Worm (Caenorhabditis elegans) whole organism, L1 larva: Measurements from ENCODE around the gene str-10.

Experiments
- Y116A8C.19 ChIP-seq: sonication (generic microtip); optimal IDR thresholded peaks from 2 replicates; lab custom pipeline; 2016; ENCODE audit warnings: missing compliant biosample characterization, missing genetic modification characterization, borderline replicate concordance
- aly-2 ChIP-seq: fragments of 150-350 bp; optimal IDR thresholded peaks from 2 replicates; lab custom pipeline; 2014; ENCODE audit warnings: missing biosample characterization, missing genetic modification characterization
- ama-1 ChIP-seq: fragments of 150-350 bp; optimal IDR thresholded peaks from 2 replicates; lab custom pipeline; 2014
- ceh-63 ChIP-seq: fragments of 200-800 bp; sonication (Bioruptor generic); optimal IDR thresholded peaks from 2 replicates; lab custom pipeline; 2018; ENCODE audit warnings: mild to moderate bottlenecking, missing genetic modification characterization, missing compliant biosample characterization
- ceh-8 ChIP-seq: fragments of 200-800 bp; sonication (Bioruptor generic); optimal IDR thresholded peaks from 2 replicates; lab custom pipeline; 2018; ENCODE audit warnings: mild to moderate bottlenecking, missing genetic modification characterization, moderate library complexity, missing compliant biosample characterization
- ceh-82 ChIP-seq, 3 experiments: fragments of 150-350 bp in 1 of 3; sonication (generic microtip) in 2 of 3; optimal IDR thresholded peaks; 2 replicates each; lab custom pipeline; 2014 to 2017; ENCODE audit warnings: missing biosample characterization in 3 of 3, missing genetic modification characterization in 3 of 3
- dpl-1 ChIP-seq, 3 experiments: fragments of 150-350 bp in 2 of 3; sonication (generic microtip) in 1 of 3; optimal IDR thresholded peaks; 2 replicates each; lab custom pipeline; 2014 to 2017; ENCODE audit warnings: missing biosample characterization in 3 of 3, missing genetic modification characterization in 3 of 3, missing genetic modification reagents in 3 of 3
- dsc-1 ChIP-seq: sonication (generic microtip); optimal IDR thresholded peaks from 2 replicates; lab custom pipeline; 2016; ENCODE audit warnings: mild to moderate bottlenecking, missing genetic modification characterization, missing compliant biosample characterization
- efl-1 ChIP-seq, 4 experiments: fragments of 150-350 bp; optimal IDR thresholded peaks in 3 of 4; peaks in 1 of 4; 1 replicate in 1 of 4; 2 replicates in 3 of 4; lab custom pipeline; 2014; ENCODE audit warnings: missing biosample characterization in 2 of 4, missing genetic modification characterization in 2 of 4, missing genetic modification reagents in 2 of 4
- elt-2 ChIP-seq: sonication (generic microtip); optimal IDR thresholded peaks from 2 replicates; lab custom pipeline; 2016; ENCODE audit warnings: missing genetic modification characterization, mild to moderate bottlenecking, inconsistent platforms, missing compliant biosample characterization, missing genetic modification reagents
- elt-3 ChIP-seq, 6 experiments: fragments of 150-350 bp in 1 of 6; sonication (generic microtip); optimal IDR thresholded peaks; 2 replicates each; lab custom pipeline; 2017 to 2018; ENCODE audit warnings: missing biosample characterization in 6 of 6, missing genetic modification characterization in 6 of 6, inconsistent platforms in 1 of 6
- fkh-10 ChIP-seq: sonication (generic microtip); optimal IDR thresholded peaks from 2 replicates; lab custom pipeline; 2017; ENCODE audit warnings: missing biosample characterization, missing genetic modification reagents, missing genetic modification characterization
- fkh-8 ChIP-seq: sonication (generic microtip); optimal IDR thresholded peaks from 2 replicates; lab custom pipeline; 2016; ENCODE audit warnings: mild to moderate bottlenecking, missing genetic modification characterization, missing compliant biosample characterization
- hlh-17 ChIP-seq: fragments of 200-800 bp; sonication (Bioruptor generic); optimal IDR thresholded peaks from 2 replicates; lab custom pipeline; 2018; ENCODE audit warnings: missing genetic modification characterization, mild to moderate bottlenecking, missing compliant biosample characterization, moderate library complexity, borderline replicate concordance
- hpl-2 ChIP-seq: fragments of 150-350 bp; optimal IDR thresholded peaks from 2 replicates; lab custom pipeline; 2014; ENCODE audit warnings: missing biosample characterization, missing genetic modification reagents, missing genetic modification characterization
- irx-1 ChIP-seq: sonication (generic microtip); optimal IDR thresholded peaks from 2 replicates; lab custom pipeline; 2016; ENCODE audit warnings: missing genetic modification characterization, missing compliant biosample characterization
- lin-14 ChIP-seq: fragments of 200-800 bp; sonication (Bioruptor generic); optimal IDR thresholded peaks from 2 replicates; lab custom pipeline; 2018; ENCODE audit warnings: mild to moderate bottlenecking, missing genetic modification characterization, moderate library complexity, missing compliant biosample characterization
- lin-15B ChIP-seq: fragments of 150-350 bp; sonication (generic microtip); optimal IDR thresholded peaks from 3 replicates; lab custom pipeline; 2014; ENCODE audit warnings: missing biosample characterization, missing genetic modification characterization
- lin-39 ChIP-seq: fragments of 150-350 bp; optimal IDR thresholded peaks from 2 replicates; lab custom pipeline; 2014; ENCODE audit warnings: missing biosample characterization, missing genetic modification reagents, missing genetic modification characterization
- mab-9 ChIP-seq: fragments of 200-800 bp; sonication (Bioruptor generic); IDR thresholded peaks from 2 replicates; pipeline ENCODE4 v1.3.6; 2022; ENCODE audit warnings: missing genetic modification reagents, missing genetic modification characterization, missing compliant biosample characterization
- mef-2 ChIP-seq: fragments of 150-350 bp; optimal IDR thresholded peaks from 2 replicates; lab custom pipeline; 2014; ENCODE audit warnings: missing biosample characterization, missing genetic modification characterization
- mep-1 ChIP-seq: fragments of 150-350 bp; optimal IDR thresholded peaks from 2 replicates; lab custom pipeline; 2014; ENCODE audit warnings: missing biosample characterization, missing genetic modification characterization
- nhr-11 ChIP-seq: fragments of 150-350 bp; optimal IDR thresholded peaks from 2 replicates; lab custom pipeline; 2014; ENCODE audit warnings: missing biosample characterization, missing genetic modification characterization
- nhr-19 ChIP-seq: fragments of 200-800 bp; sonication (Bioruptor generic); conservative IDR thresholded peaks from 2 replicates; pipeline ENCODE4 v1.3.6; 2022; ENCODE audit warnings: missing genetic modification characterization, missing compliant biosample characterization
- nhr-20 ChIP-seq: sonication (generic microtip); optimal IDR thresholded peaks from 2 replicates; lab custom pipeline; 2016; ENCODE audit warnings: mild to moderate bottlenecking, missing genetic modification characterization, missing compliant biosample characterization
- nhr-28 ChIP-seq: fragments of 150-350 bp; optimal IDR thresholded peaks from 2 replicates; lab custom pipeline; 2014; ENCODE audit warnings: missing biosample characterization, missing genetic modification characterization
- nhr-47 ChIP-seq: sonication (generic microtip); optimal IDR thresholded peaks from 2 replicates; lab custom pipeline; 2016; ENCODE audit warnings: mild to moderate bottlenecking, missing genetic modification characterization, moderate library complexity, missing compliant biosample characterization
- nhr-76 ChIP-seq: sonication (generic microtip); optimal IDR thresholded peaks from 2 replicates; lab custom pipeline; 2017; ENCODE audit warnings: missing biosample characterization, missing genetic modification characterization
- nhr-90 ChIP-seq: sonication (generic microtip); optimal IDR thresholded peaks from 2 replicates; lab custom pipeline; 2016; ENCODE audit warnings: mild to moderate bottlenecking, missing genetic modification characterization, missing compliant biosample characterization; ENCODE audit not compliant: poor library complexity
- pag-3 ChIP-seq: sonication (generic microtip); optimal IDR thresholded peaks from 2 replicates; lab custom pipeline; 2017; ENCODE audit warnings: missing genetic modification characterization, mild to moderate bottlenecking, missing compliant biosample characterization, antibody characterized with exemption, borderline replicate concordance; ENCODE audit not compliant: insufficient read depth
- skn-1 ChIP-seq: fragments of 150-350 bp; optimal IDR thresholded peaks from 2 replicates; lab custom pipeline; 2014; ENCODE audit warnings: missing biosample characterization, missing genetic modification characterization
- snpc-4 ChIP-seq: fragments of 150-350 bp; optimal IDR thresholded peaks from 2 replicates; lab custom pipeline; 2014; ENCODE audit warnings: missing biosample characterization, missing genetic modification characterization
- snu-23 ChIP-seq: sonication (generic microtip); optimal IDR thresholded peaks from 2 replicates; lab custom pipeline; 2016; ENCODE audit warnings: missing genetic modification characterization, missing compliant biosample characterization
- sox-4 ChIP-seq: sonication (generic microtip); optimal IDR thresholded peaks from 2 replicates; lab custom pipeline; 2016; ENCODE audit warnings: missing genetic modification characterization, missing compliant biosample characterization
- sptf-1 ChIP-seq: fragments of 150-350 bp; optimal IDR thresholded peaks from 2 replicates; lab custom pipeline; 2014; ENCODE audit warnings: missing biosample characterization, missing genetic modification characterization
- sup-37 ChIP-seq: fragments of 200-800 bp; sonication (Bioruptor generic); optimal IDR thresholded peaks from 2 replicates; lab custom pipeline; 2018; ENCODE audit warnings: mild to moderate bottlenecking, missing genetic modification characterization, missing compliant biosample characterization
- swsn-7 ChIP-seq: sonication (generic microtip); optimal IDR thresholded peaks from 2 replicates; lab custom pipeline; 2016; ENCODE audit warnings: missing genetic modification characterization, missing compliant biosample characterization
- tbx-2 ChIP-seq: sonication (generic microtip); optimal IDR thresholded peaks from 2 replicates; lab custom pipeline; 2016; ENCODE audit warnings: missing genetic modification characterization, missing compliant biosample characterization
- tlp-1 ChIP-seq: fragments of 150-350 bp; optimal IDR thresholded peaks from 2 replicates; lab custom pipeline; 2014; ENCODE audit warnings: missing biosample characterization, missing genetic modification characterization
- unc-30 ChIP-seq: sonication (generic microtip); optimal IDR thresholded peaks from 2 replicates; lab custom pipeline; 2017; ENCODE audit warnings: missing biosample characterization, missing genetic modification characterization
- unc-62 ChIP-seq: fragments of 150-350 bp; optimal IDR thresholded peaks from 2 replicates; lab custom pipeline; 2014; ENCODE audit warnings: missing biosample characterization, missing genetic modification reagents, missing genetic modification characterization
- unc-86 ChIP-seq: sonication (generic microtip); optimal IDR thresholded peaks from 2 replicates; lab custom pipeline; 2016; ENCODE audit warnings: missing genetic modification characterization, missing compliant biosample characterization
- unc-98 ChIP-seq: fragments of 200-800 bp; sonication (Bioruptor generic); IDR thresholded peaks from 2 replicates; pipeline ENCODE4 v1.3.6; 2022; ENCODE audit warnings: missing genetic modification characterization, missing compliant biosample characterization
- xbp-1 ChIP-seq: sonication (generic microtip); optimal IDR thresholded peaks from 2 replicates; lab custom pipeline; 2016; ENCODE audit warnings: missing genetic modification characterization, missing compliant biosample characterization
- zag-1 ChIP-seq: fragments of 150-350 bp; optimal IDR thresholded peaks from 2 replicates; lab custom pipeline; 2014; ENCODE audit warnings: missing biosample characterization, missing genetic modification characterization
- ztf-4 ChIP-seq: fragments of 150-350 bp; optimal IDR thresholded peaks from 2 replicates; lab custom pipeline; 2014; ENCODE audit warnings: missing biosample characterization, missing genetic modification characterization

Gene str-10

ce11 chrX:13082326-13082725, at the start of gene str-10:
str-10 (plus strand) TSS chrX:13082626.
- TF ChIP-seq zag-1 (tag; lab: Kevin White, UChicago), result no peak
- TF ChIP-seq efl-1 (optimal IDR thresholded peaks at IDR 0.05; lab: Kevin White, UChicago), result no peak
- TF ChIP-seq efl-1 (GFP tag; optimal IDR thresholded peaks at IDR 0.05 in 1 of 2; lab: Kevin White, UChicago), result peak in 1 of 2 experiments; percentile 5
- no peak for TF ChIP-seq skn-1 (tag; lab: Kevin White, UChicago)
- no peak for TF ChIP-seq ceh-8
- TF ChIP-seq elt-3 (tag; optimal IDR thresholded peaks at IDR 0.05; lab: Kevin White, UChicago), result no peak

- TF ChIP-seq tlp-1 (no peak), lin-14 (GFP tag; lab: Kevin White, UChicago) (peak; percentile 5), nhr-47 (peak; percentile 36), unc-62 (GFP tag; lab: Kevin White, UChicago) (no peak), mab-9 (GFP tag; lab: Robert Waterston, UW) (no peak), nhr-19 (GFP tag; lab: Robert Waterston, UW) (no peak), nhr-76 (no peak), dsc-1 (no peak), elt-3 (tag; optimal IDR thresholded peaks at IDR 0.05; lab: Kevin White, UChicago) (no peak), unc-86 (tag; lab: Kevin White, UChicago) (no peak), mep-1 (tag; lab: Kevin White, UChicago) (no peak), ama-1 (no peak), mef-2 (tag; lab: Kevin White, UChicago) (no peak), nhr-90 (tag; lab: Kevin White, UChicago) (no peak), nhr-11 (no peak), Y116A8C.19 (tag; lab: Kevin White, UChicago) (no peak), efl-1 (optimal IDR thresholded peaks at IDR 0.05; lab: Kevin White, UChicago) (no peak), efl-1 (GFP tag; optimal IDR thresholded peaks at IDR 0.05 in 1 of 2; lab: Kevin White, UChicago) (peak in 1 of 2 experiments; percentile 54), aly-2 (tag; lab: Kevin White, UChicago) (no peak), nhr-28 (tag; lab: Kevin White, UChicago) (no peak), ceh-63 (GFP tag; lab: Kevin White, UChicago) (no peak), dpl-1 (GFP tag; optimal IDR thresholded peaks at IDR 0.05; lab: Kevin White, UChicago) (no peak)
- TF ChIP-seq, all 84 proteins: peak for 3
Observed at ce11 chrX:13033850-13034249, 48.6 kb upstream of the str-10 start.

ce11 chrX:13034333-13034732, 48.1 kb upstream of the str-10 start:
- TF ChIP-seq tbx-2 (tag; lab: Kevin White, UChicago), result peak; percentile 53
- no peak for TF ChIP-seq sox-4 (tag; lab: Kevin White, UChicago)
- no peak for TF ChIP-seq sup-37 (GFP tag; lab: Kevin White, UChicago)

- no peak for TF ChIP-seq hpl-2
- TF ChIP-seq elt-2 (tag; lab: Kevin White, UChicago), result no peak
- TF ChIP-seq sox-4 (tag; lab: Kevin White, UChicago), result no peak
- no peak for TF ChIP-seq hlh-17 (GFP tag; lab: Kevin White, UChicago)
- peak; percentile 29 for TF ChIP-seq nhr-20 (tag; lab: Kevin White, UChicago)
- TF ChIP-seq elt-3 (tag; optimal IDR thresholded peaks at IDR 0.05; lab: Kevin White, UChicago), result peak in 1 of 6 experiments; percentile 32
- no peak for TF ChIP-seq efl-1 (optimal IDR thresholded peaks at IDR 0.05; lab: Kevin White, UChicago)
- TF ChIP-seq efl-1 (GFP tag; optimal IDR thresholded peaks at IDR 0.05 in 1 of 2; lab: Kevin White, UChicago), result peak in 1 of 2 experiments; percentile 85
- no peak for TF ChIP-seq ztf-4 (tag; lab: Kevin White, UChicago)
- no peak for TF ChIP-seq irx-1
- TF ChIP-seq fkh-8 (tag; lab: Kevin White, UChicago), result no peak
- TF ChIP-seq mab-9 (GFP tag; lab: Robert Waterston, UW), result no peak
- no peak for TF ChIP-seq swsn-7 (tag; lab: Kevin White, UChicago)
- no peak for TF ChIP-seq ceh-63 (GFP tag; lab: Kevin White, UChicago)
- TF ChIP-seq snu-23 (GFP tag; lab: Kevin White, UChicago), result peak; percentile 18
- no peak for TF ChIP-seq unc-98 (GFP tag; lab: Robert Waterston, UW)
- TF ChIP-seq pag-3 (tag; lab: Kevin White, UChicago), result no peak
- peak; percentile 7 for TF ChIP-seq lin-14 (GFP tag; lab: Kevin White, UChicago)
- TF ChIP-seq xbp-1, result no peak
- no peak for TF ChIP-seq ceh-82 (tag; optimal IDR thresholded peaks at IDR 0.05; lab: Kevin White, UChicago)
- TF ChIP-seq tbx-2 (tag; lab: Kevin White, UChicago), result no peak
- TF ChIP-seq nhr-47, result peak; percentile 9
- no peak for TF ChIP-seq sptf-1 (tag; lab: Kevin White, UChicago)
- TF ChIP-seq fkh-10 (GFP tag; lab: Kevin White, UChicago), result no peak
- TF ChIP-seq nhr-19 (GFP tag; lab: Robert Waterston, UW), result 0 out of 2 replicates have a peak, but pooled peaks have one; percentile 6
- TF ChIP-seq lin-15B, result no peak
- TF ChIP-seq snpc-4 (tag; lab: Kevin White, UChicago), result no peak
- TF ChIP-seq lin-39 (tag; lab: Kevin White, UChicago), result no peak
- TF ChIP-seq unc-30 (tag; lab: Kevin White, UChicago), result no peak
Observed at ce11 chrX:13038791-13039190, 43.6 kb upstream of the str-10 start.
